Fruit fly (Drosophila melanogaster) whole organism, embryonic: ENCODE measurements around the gene CG4456.

Source experiments
- Atf6 ChIP-seq: fragments of 200-800 bp; sonication (Bioruptor generic); IDR thresholded peaks from 2 replicates; pipeline ENCODE4 v1.3.6; 2022; ENCODE audit warnings: missing biosample characterization, missing genetic modification characterization
- CG10366 ChIP-seq: fragments of 200-800 bp; sonication (Bioruptor generic); IDR thresholded peaks from 2 replicates; pipeline ENCODE4 v1.3.6; 2022; ENCODE audit warnings: missing biosample characterization, missing genetic modification characterization
- CG12071 ChIP-seq: fragments of 200-800 bp; sonication (Bioruptor generic); optimal IDR thresholded peaks from 3 replicates; lab custom pipeline; 2018; ENCODE audit warnings: missing biosample characterization, mild to moderate bottlenecking, missing genetic modification characterization
- CG12942 ChIP-seq: fragments of 200-800 bp; sonication (Bioruptor generic); optimal IDR thresholded peaks from 3 replicates; lab custom pipeline; 2016; ENCODE audit warnings: missing biosample characterization, missing genetic modification characterization
- CG14667 ChIP-seq: fragments of 200-800 bp; sonication (Bioruptor generic); IDR thresholded peaks from 2 replicates; pipeline ENCODE4 v1.3.6; 2022; ENCODE audit warnings: missing biosample characterization, missing genetic modification characterization
- CG1529 ChIP-seq: fragments of 200-800 bp; sonication (Bioruptor generic); optimal IDR thresholded peaks from 3 replicates; lab custom pipeline; 2018; ENCODE audit warnings: missing biosample characterization, missing genetic modification characterization
- CG15696 ChIP-seq: fragments of 200-800 bp; sonication (Bioruptor generic); optimal IDR thresholded peaks from 2 replicates; lab custom pipeline; 2019; ENCODE audit warnings: missing biosample characterization, mild to moderate bottlenecking, missing genetic modification characterization, moderate library complexity
- CG16863 ChIP-seq: fragments of 200-800 bp; sonication (Bioruptor generic); optimal IDR thresholded peaks from 3 replicates; lab custom pipeline; 2016; ENCODE audit warnings: missing biosample characterization, missing genetic modification characterization
- CG1792 ChIP-seq: fragments of 200-800 bp; sonication (Bioruptor generic); optimal IDR thresholded peaks from 2 replicates; lab custom pipeline; 2016; ENCODE audit warnings: missing biosample characterization, missing genetic modification characterization
- CG6813 ChIP-seq: fragments of 200-800 bp; sonication (Bioruptor generic); optimal IDR thresholded peaks from 2 replicates; lab custom pipeline; 2017; ENCODE audit warnings: missing biosample characterization, missing genetic modification characterization, mild to moderate bottlenecking, moderate library complexity, missing genetic modification reagents
- CG7786 ChIP-seq: fragments of 200-800 bp; sonication (Bioruptor generic); optimal IDR thresholded peaks from 2 replicates; lab custom pipeline; 2016; ENCODE audit warnings: missing biosample characterization, missing genetic modification characterization
- CG8359 ChIP-seq: fragments of 200-800 bp; sonication (Bioruptor generic); optimal IDR thresholded peaks from 2 replicates; lab custom pipeline; 2017; ENCODE audit warnings: missing biosample characterization, mild to moderate bottlenecking, missing genetic modification characterization, borderline replicate concordance
- CG8765 ChIP-seq: fragments of 200-800 bp; sonication (Bioruptor generic); IDR thresholded peaks from 2 replicates; pipeline ENCODE4 v1.3.6; 2022; ENCODE audit warnings: missing biosample characterization, missing genetic modification characterization
- CG8924 ChIP-seq: fragments of 200-800 bp; optimal IDR thresholded peaks from 3 replicates; lab custom pipeline; 2019; ENCODE audit warnings: missing biosample characterization, mild to moderate bottlenecking, missing genetic modification characterization, moderate library complexity
- CG9817 ChIP-seq: fragments of 200-800 bp; sonication (Bioruptor generic); optimal IDR thresholded peaks from 2 replicates; lab custom pipeline; 2018; ENCODE audit warnings: missing biosample characterization, mild to moderate bottlenecking, missing genetic modification characterization, moderate library complexity
- CTCF ChIP-seq: fragments of 200-800 bp; sonication (Bioruptor generic); optimal IDR thresholded peaks from 2 replicates; lab custom pipeline; 2017; ENCODE audit warnings: missing biosample characterization, mild to moderate bottlenecking, missing genetic modification characterization, moderate library complexity
- CoRest ChIP-seq: fragments of 200-800 bp; sonication (Bioruptor generic); optimal IDR thresholded peaks from 3 replicates; lab custom pipeline; 2018; ENCODE audit warnings: missing biosample characterization, mild to moderate bottlenecking, missing genetic modification characterization, moderate library complexity
- D ChIP-seq, 2 experiments: fragments of 200-800 bp in 1 of 2; fragments of >200 bp in 1 of 2; sonication (Bioruptor generic) in 1 of 2; optimal IDR thresholded peaks; 2 replicates in 1 of 2; 3 replicates in 1 of 2; lab custom pipeline; 2017; ENCODE audit warnings: mild to moderate bottlenecking in 1 of 2, missing biosample characterization in 1 of 2, missing genetic modification characterization in 1 of 2, missing genetic modification reagents in 1 of 2
- Deaf1 ChIP-seq: fragments of 200-800 bp; optimal IDR thresholded peaks from 3 replicates; lab custom pipeline; 2019; ENCODE audit warnings: missing biosample characterization, mild to moderate bottlenecking, missing genetic modification characterization, moderate library complexity
- Doc3 ChIP-seq: fragments of 200-800 bp; sonication (Bioruptor generic); IDR thresholded peaks from 3 replicates; pipeline ENCODE4 v1.3.6; 2022; ENCODE audit warnings: missing biosample characterization, missing genetic modification characterization; ENCODE audit not compliant: partially characterized antibody
- Fer3 ChIP-seq: fragments of 200-800 bp; sonication (Bioruptor generic); optimal IDR thresholded peaks from 2 replicates; lab custom pipeline; 2018; ENCODE audit warnings: missing biosample characterization, mild to moderate bottlenecking, missing genetic modification characterization, moderate library complexity
- MBD-R2 ChIP-seq: fragments of 200-800 bp; sonication (Bioruptor generic); IDR thresholded peaks from 2 replicates; pipeline ENCODE4 v1.3.6; 2022; ENCODE audit warnings: missing biosample characterization, missing genetic modification characterization
- Nf-YA ChIP-seq: fragments of 200-800 bp; sonication (Bioruptor generic); IDR thresholded peaks from 2 replicates; pipeline ENCODE4 v1.3.6; 2022; ENCODE audit warnings: missing biosample characterization, missing genetic modification characterization
- Oaz ChIP-seq: fragments of 200-800 bp; sonication (Bioruptor generic); IDR thresholded peaks from 2 replicates; pipeline ENCODE4 v1.3.6; 2022; ENCODE audit warnings: missing biosample characterization, missing genetic modification characterization
- Oli ChIP-seq: fragments of 200-800 bp; sonication (Bioruptor generic); optimal IDR thresholded peaks from 2 replicates; lab custom pipeline; 2018; ENCODE audit warnings: missing biosample characterization, mild to moderate bottlenecking, missing genetic modification characterization, moderate library complexity
- Rx ChIP-seq: fragments of 200-800 bp; sonication (Bioruptor generic); IDR thresholded peaks from 2 replicates; pipeline ENCODE4 v1.3.6; 2022; ENCODE audit warnings: missing biosample characterization, missing genetic modification characterization
- Side ChIP-seq: fragments of 200-800 bp; sonication (Bioruptor generic); optimal IDR thresholded peaks from 2 replicates; lab custom pipeline; 2016; ENCODE audit warnings: missing biosample characterization, missing genetic modification characterization
- Spps ChIP-seq: fragments of 200-800 bp; sonication (Bioruptor generic); optimal IDR thresholded peaks from 2 replicates; lab custom pipeline; 2018; ENCODE audit warnings: missing biosample characterization, mild to moderate bottlenecking, missing genetic modification characterization
- Sry-δ ChIP-seq: fragments of 200-800 bp; sonication (Bioruptor generic); optimal IDR thresholded peaks from 2 replicates; lab custom pipeline; 2016; ENCODE audit warnings: missing biosample characterization, missing genetic modification characterization
- YL-1 ChIP-seq: fragments of 200-800 bp; sonication (Bioruptor generic); optimal IDR thresholded peaks from 3 replicates; lab custom pipeline; 2017; ENCODE audit warnings: missing biosample characterization, mild to moderate bottlenecking, missing genetic modification characterization
- aop ChIP-seq: fragments of 200-800 bp; sonication (Bioruptor generic); IDR thresholded peaks from 2 replicates; pipeline ENCODE4 v1.3.6; 2022; ENCODE audit warnings: missing biosample characterization, missing genetic modification characterization
- cas ChIP-seq: fragments of 200-800 bp; sonication (Bioruptor generic); IDR thresholded peaks from 2 replicates; pipeline ENCODE4 v1.3.6; 2022; ENCODE audit warnings: missing biosample characterization, missing genetic modification characterization
- corto ChIP-seq: fragments of 200-800 bp; sonication (Bioruptor generic); optimal IDR thresholded peaks from 2 replicates; lab custom pipeline; 2016; ENCODE audit warnings: missing biosample characterization, mild to moderate bottlenecking, missing genetic modification characterization, moderate library complexity
- ems ChIP-seq: fragments of 200-800 bp; sonication (Bioruptor generic); optimal IDR thresholded peaks from 3 replicates; lab custom pipeline; 2016; ENCODE audit warnings: missing biosample characterization, missing genetic modification characterization
- fu2 ChIP-seq: fragments of 200-800 bp; sonication (Bioruptor generic); optimal IDR thresholded peaks from 2 replicates; lab custom pipeline; 2016; ENCODE audit warnings: missing biosample characterization, missing genetic modification characterization
- gfzf ChIP-seq: fragments of 200-800 bp; sonication (Bioruptor generic); optimal IDR thresholded peaks from 2 replicates; lab custom pipeline; 2016; ENCODE audit warnings: missing biosample characterization, mild to moderate bottlenecking, missing genetic modification characterization, moderate library complexity
- gsb-n ChIP-seq: fragments of 200-800 bp; sonication (Bioruptor generic); optimal IDR thresholded peaks from 3 replicates; lab custom pipeline; 2018; ENCODE audit warnings: missing biosample characterization, mild to moderate bottlenecking, missing genetic modification characterization
- ham ChIP-seq: fragments of 200-800 bp; sonication (Bioruptor generic); IDR thresholded peaks from 2 replicates; pipeline ENCODE4 v1.3.6; 2022; ENCODE audit warnings: missing biosample characterization, missing genetic modification characterization
- jing ChIP-seq: fragments of 200-800 bp; sonication (Bioruptor generic); optimal IDR thresholded peaks from 2 replicates; lab custom pipeline; 2018; ENCODE audit warnings: missing biosample characterization, mild to moderate bottlenecking, missing genetic modification characterization
- kay ChIP-seq: fragments of 200-800 bp; sonication (Bioruptor generic); optimal IDR thresholded peaks from 2 replicates; lab custom pipeline; 2016; ENCODE audit warnings: missing biosample characterization, missing genetic modification characterization
- nmo ChIP-seq: fragments of 200-800 bp; sonication (Bioruptor generic); optimal IDR thresholded peaks from 2 replicates; lab custom pipeline; 2018; ENCODE audit warnings: missing biosample characterization, mild to moderate bottlenecking, missing genetic modification characterization, moderate library complexity
- pita ChIP-seq: fragments of 200-800 bp; sonication (Bioruptor generic); optimal IDR thresholded peaks from 2 replicates; lab custom pipeline; 2017; ENCODE audit warnings: missing biosample characterization, mild to moderate bottlenecking, missing genetic modification characterization
- sd ChIP-seq: fragments of 200-800 bp; sonication (Bioruptor generic); optimal IDR thresholded peaks from 3 replicates; lab custom pipeline; 2018; ENCODE audit warnings: missing biosample characterization, mild to moderate bottlenecking, missing genetic modification characterization, moderate library complexity
- stc ChIP-seq: fragments of 200-800 bp; sonication (Bioruptor generic); IDR thresholded peaks from 2 replicates; pipeline ENCODE4 v1.3.6; 2022; ENCODE audit warnings: missing biosample characterization, missing genetic modification characterization
- sug ChIP-seq: fragments of 200-800 bp; optimal IDR thresholded peaks from 2 replicates; lab custom pipeline; 2019; ENCODE audit warnings: missing biosample characterization, mild to moderate bottlenecking, missing genetic modification characterization, moderate library complexity
- tgo ChIP-seq: fragments of 200-800 bp; sonication (Bioruptor generic); IDR thresholded peaks from 3 replicates; pipeline ENCODE4 v1.3.6; 2022; ENCODE audit warnings: missing biosample characterization, missing genetic modification characterization
- toy ChIP-seq: fragments of 200-800 bp; sonication (Bioruptor generic); IDR thresholded peaks from 2 replicates; pipeline ENCODE4 v1.3.6; 2022; ENCODE audit warnings: missing biosample characterization, missing genetic modification characterization
- ttk ChIP-seq: fragments of 200-800 bp; sonication (Bioruptor generic); IDR thresholded peaks from 2 replicates; pipeline ENCODE4 v2.1.2; 2022; ENCODE audit warnings: missing biosample characterization, missing genetic modification characterization
- tx ChIP-seq: fragments of 200-800 bp; sonication (Bioruptor generic); optimal IDR thresholded peaks from 2 replicates; lab custom pipeline; 2016; ENCODE audit warnings: missing biosample characterization, missing genetic modification characterization
- wor ChIP-seq: fragments of 200-800 bp; sonication (Bioruptor generic); IDR thresholded peaks from 2 replicates; pipeline ENCODE4 v1.3.6; 2022; ENCODE audit warnings: missing biosample characterization, missing genetic modification characterization

CG4456 gene

DNA sequence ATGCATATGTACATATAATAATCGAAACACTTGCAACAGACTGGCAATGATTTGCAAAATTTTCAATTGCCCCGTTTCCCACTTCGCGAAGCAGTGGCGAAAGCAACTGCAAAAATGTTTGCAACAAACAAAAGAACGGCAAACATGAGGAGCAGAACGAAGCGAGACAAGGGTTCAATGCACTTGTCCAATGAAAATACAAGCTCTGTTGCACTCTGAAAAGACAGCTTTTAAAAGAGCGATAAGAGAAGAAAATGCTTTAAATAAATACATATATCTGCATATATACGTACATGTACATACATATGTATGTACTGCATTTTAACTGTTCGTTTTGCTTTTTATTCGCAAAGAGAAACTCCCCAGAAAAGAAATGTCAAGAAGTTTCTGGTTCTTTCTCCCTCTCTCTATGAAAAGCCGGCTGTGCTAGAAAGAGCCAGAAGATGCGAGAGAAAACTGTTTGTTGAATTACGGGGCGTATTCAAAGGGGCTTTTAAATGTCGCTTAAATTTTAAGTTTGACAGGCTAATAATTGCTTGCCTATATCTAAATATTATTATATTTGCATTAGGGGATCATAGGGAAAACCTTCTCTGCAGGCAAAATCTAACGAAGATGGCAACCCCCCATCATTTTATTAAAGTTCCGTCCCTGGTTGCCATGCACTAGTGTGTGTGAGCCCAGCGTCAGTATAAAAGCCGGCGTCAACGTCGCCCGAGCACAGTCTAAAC lies 11.0 kb downstream of the CG4456 start, which contains the start of gene Hsp27 (continued):
- TF ChIP-seq CG16863 (GFP tag; lab: Kevin White, UChicago): peak; percentile 87
- TF ChIP-seq CG7786 (GFP tag; lab: Kevin White, UChicago): peak; percentile 88
- TF ChIP-seq stc (GFP tag; lab: Robert Waterston, UW): peak; percentile 98
- TF ChIP-seq Side (GFP tag; lab: Kevin White, UChicago): peak; percentile 95
- peak; percentile 97 for TF ChIP-seq Nf-YA (GFP tag; lab: Robert Waterston, UW)
- peak; percentile 97 for TF ChIP-seq kay (GFP tag; lab: Kevin White, UChicago)
- TF ChIP-seq Spps (tag; lab: Kevin White, UChicago): peak; percentile 96
- TF ChIP-seq ham (GFP tag; lab: Robert Waterston, UW): peak; percentile 86
- peak; percentile 86 for TF ChIP-seq Deaf1 (tag; lab: Kevin White, UChicago)
- peak; percentile 71 for TF ChIP-seq CTCF (GFP tag; lab: Kevin White, UChicago)
- TF ChIP-seq CG15696 (tag; lab: Kevin White, UChicago): peak; percentile 79
- TF ChIP-seq YL-1 (GFP tag; lab: Kevin White, UChicago): peak; percentile 94
- peak; percentile 97 for TF ChIP-seq wor
- TF ChIP-seq toy (GFP tag; lab: Robert Waterston, UW): peak; percentile 93
- TF ChIP-seq CG10366 (GFP tag; lab: Robert Waterston, UW): peak; percentile 97
- TF ChIP-seq sd: peak; percentile 90
- no peak for TF ChIP-seq gfzf (GFP tag; lab: Kevin White, UChicago)
- TF ChIP-seq CG1792: peak; percentile 92
- TF ChIP-seq aop: peak; percentile 90
- TF ChIP-seq ttk (GFP tag; lab: Robert Waterston, UW): peak; percentile 98
- TF ChIP-seq CG9817: peak; percentile 96
- TF ChIP-seq D (optimal IDR thresholded peaks at IDR 0.05; lab: Kevin White, UChicago): no peak
- TF ChIP-seq D (GFP tag; optimal IDR thresholded peaks at IDR 0.05; lab: Kevin White, UChicago): peak; percentile 98
- peak; percentile 97 for TF ChIP-seq CoRest (tag; lab: Kevin White, UChicago)
- peak; percentile 97 for TF ChIP-seq Fer3 (tag; lab: Kevin White, UChicago)
- TF ChIP-seq CG8359 (GFP tag; lab: Kevin White, UChicago): peak; percentile 94
- TF ChIP-seq Atf6 (GFP tag; lab: Robert Waterston, UW): peak; percentile 97
- TF ChIP-seq Oli (tag; lab: Kevin White, UChicago): peak; percentile 99
- TF ChIP-seq ems (GFP tag; lab: Kevin White, UChicago): peak; percentile 99
- peak; percentile 97 for TF ChIP-seq CG8765 (GFP tag; lab: Robert Waterston, UW)
- TF ChIP-seq CG8924 (tag; lab: Kevin White, UChicago): peak; percentile 98
- peak; percentile 87 for TF ChIP-seq sug
- peak; percentile 97 for TF ChIP-seq CG12942 (GFP tag; lab: Kevin White, UChicago)
- TF ChIP-seq MBD-R2: peak; percentile 96
- peak; percentile 96 for TF ChIP-seq jing (GFP tag; lab: Kevin White, UChicago)
- TF ChIP-seq CG12071 (GFP tag; lab: Kevin White, UChicago): peak; percentile 97
- peak; percentile 99 for TF ChIP-seq tgo (GFP tag; lab: Robert Waterston, UW)
- peak; percentile 98 for TF ChIP-seq CG14667 (GFP tag; lab: Robert Waterston, UW)
- no peak for TF ChIP-seq Doc3 (GFP tag; lab: Robert Waterston, UW)
- TF ChIP-seq corto (GFP tag; lab: Kevin White, UChicago): peak; percentile 100
- peak; percentile 70 for TF ChIP-seq tx
- peak; percentile 98 for TF ChIP-seq CG1529
- peak; percentile 89 for TF ChIP-seq Oaz (GFP tag; lab: Robert Waterston, UW)
- peak; percentile 61 for TF ChIP-seq Sry-δ (GFP tag; lab: Kevin White, UChicago)
- peak; percentile 97 for TF ChIP-seq CG6813 (GFP tag; lab: Kevin White, UChicago)
- TF ChIP-seq Rx (GFP tag; lab: Robert Waterston, UW): peak; percentile 99
- TF ChIP-seq cas (GFP tag; lab: Robert Waterston, UW): peak; percentile 95
- peak; percentile 98 for TF ChIP-seq gsb-n (tag; lab: Kevin White, UChicago)
- TF ChIP-seq nmo (GFP tag; lab: Kevin White, UChicago): peak; percentile 99
- TF ChIP-seq fu2: peak; percentile 75
- TF ChIP-seq pita (GFP tag; lab: Kevin White, UChicago): no peak
